Worm (Caenorhabditis elegans): ENCODE measurements around the gene ZK377.15.
A peak's percentile ranks its signal among the peaks of the same experiment; 100 is the strongest.

The ZK377.15 gene

DNA sequence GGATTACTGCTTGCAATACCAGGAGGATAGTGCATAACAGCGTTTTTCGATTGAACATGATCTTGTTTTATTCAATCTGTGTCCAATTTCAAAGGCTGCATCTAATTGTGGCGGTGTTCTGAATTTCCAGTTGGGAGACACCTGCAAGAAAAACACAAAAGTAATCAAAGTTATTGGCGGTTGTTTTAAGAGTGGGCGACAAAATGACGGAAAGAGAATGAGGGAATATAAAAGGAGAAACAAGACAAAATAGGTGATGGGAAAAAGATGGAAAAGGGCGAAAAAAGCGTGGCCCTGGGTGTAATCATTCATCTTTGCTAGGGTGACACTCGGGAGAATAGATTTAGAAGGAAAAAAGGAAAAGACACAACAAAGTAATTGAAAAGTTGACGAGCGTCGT is at the start of gene ZK377.15, which contains the start of gene sax-3:
Gene ZK377.15 (minus strand): TSS at position 101 of the 400 bp plus-strand sequence.
Gene sax-3 (minus strand): TSS at position 143 of the 400 bp plus-strand sequence.
- no peak for TF ChIP-seq K09A11.1 (tag; optimal IDR thresholded peaks at IDR 0.05; ENCODE audit: insufficient read depth)
- TF ChIP-seq ceh-2 (tag; optimal IDR thresholded peaks at IDR 0.05) = no peak
- TF ChIP-seq ttx-3 (tag; optimal IDR thresholded peaks at IDR 0.05) = no peak
- no peak for TF ChIP-seq unc-42 (tag; optimal IDR thresholded peaks at IDR 0.05)
- TF ChIP-seq ceh-48 (tag; optimal IDR thresholded peaks at IDR 0.05) = no peak
- TF ChIP-seq sdc-2 (tag; optimal IDR thresholded peaks at IDR 0.05) = no peak

DNA sequence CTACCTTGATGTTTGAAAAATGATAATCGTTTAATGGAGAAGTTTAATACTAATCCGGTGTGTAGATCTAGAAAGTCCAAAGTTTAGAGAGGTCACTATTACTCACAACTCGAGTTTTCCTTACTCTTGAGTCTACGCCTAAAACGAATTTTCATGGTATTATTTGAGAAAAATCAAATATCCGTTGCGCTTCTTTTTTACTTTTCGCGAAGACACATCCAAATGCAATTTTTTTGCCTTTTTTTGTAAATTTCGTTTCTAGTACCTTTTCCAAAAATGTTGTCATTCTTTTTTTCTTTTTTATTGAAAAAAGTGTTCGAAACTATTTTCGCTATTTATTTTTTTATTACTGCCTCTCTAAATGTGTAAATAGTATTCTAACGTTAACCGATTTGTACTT is 48.0 kb upstream of the ZK377.15 start:
- TF ChIP-seq eyg-1 (tag; optimal IDR thresholded peaks at IDR 0.05) (no peak), unc-42 (tag; optimal IDR thresholded peaks at IDR 0.05) (peak; percentile 67)

DNA sequence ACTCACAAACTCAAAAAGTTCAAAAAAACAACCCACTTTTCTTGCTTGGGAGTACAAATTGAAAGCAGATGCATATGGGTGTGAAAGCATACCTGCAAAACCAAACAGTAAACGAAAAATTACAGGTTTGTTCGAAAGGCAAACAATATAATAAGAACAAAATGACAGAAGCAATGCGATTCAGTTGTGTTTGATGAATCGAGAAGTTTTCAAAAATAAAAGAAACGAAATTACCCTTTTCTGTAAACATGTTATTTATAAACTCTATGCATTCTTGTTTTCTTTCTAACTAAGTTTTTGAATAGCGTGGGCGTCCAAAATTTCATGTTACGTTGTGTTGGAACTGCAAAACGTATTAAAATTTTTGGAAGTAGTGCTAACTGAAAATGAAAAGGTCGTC is 43.2 kb upstream of the ZK377.15 start, which contains the start of gene sox-4:
Gene sox-4 (minus strand): TSS at position 101 of the 400 bp plus-strand sequence.
- TF ChIP-seq tbx-2 (tag; optimal IDR thresholded peaks at IDR 0.05) (no peak), pax-1 (tag; optimal IDR thresholded peaks at IDR 0.05) (no peak), elt-4 (tag; optimal IDR thresholded peaks at IDR 0.05) (no peak), sox-4 (tag; optimal IDR thresholded peaks at IDR 0.05) (no peak), ceh-45 (GFP tag; IDR thresholded peaks at IDR 0.05) (no peak), ceh-6 (GFP tag; optimal IDR thresholded peaks at IDR 0.05) (no peak), unc-3 (GFP tag; conservative IDR thresholded peaks at IDR 0.05) (no peak), unc-3 (tag; optimal IDR thresholded peaks at IDR 0.05) (no peak), ceh-22 (tag; optimal IDR thresholded peaks at IDR 0.05) (no peak), lim-6 (tag; optimal IDR thresholded peaks at IDR 0.05) (no peak), K09A11.1 (tag; optimal IDR thresholded peaks at IDR 0.05; ENCODE audit: insufficient read depth) (no peak), ahr-1 (tag; optimal IDR thresholded peaks at IDR 0.05) (no peak)

DNA sequence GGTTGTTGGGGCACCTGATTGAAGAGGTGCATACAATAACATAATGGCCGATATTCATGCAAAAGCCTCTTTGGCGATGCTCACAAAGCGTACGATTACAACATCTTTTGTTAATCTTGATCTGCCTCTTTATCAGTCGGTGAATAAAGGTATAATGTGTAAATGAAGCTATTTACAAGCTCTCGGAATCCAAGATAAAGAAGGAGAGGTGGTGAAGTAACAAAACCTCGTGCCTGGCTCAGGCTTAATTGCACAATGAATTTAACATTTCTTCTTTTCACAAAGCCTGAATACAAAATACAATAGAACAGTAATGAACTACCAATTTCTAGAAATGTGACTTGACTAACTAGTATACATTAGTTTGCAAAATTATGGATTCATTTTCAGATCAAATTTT is 41.5 kb upstream of the ZK377.15 start:
- TF ChIP-seq hlh-30 (tag; optimal IDR thresholded peaks at IDR 0.05; ENCODE audit: insufficient read depth) (no peak), rnt-1 (tag; optimal IDR thresholded peaks at IDR 0.05) (no peak), elt-2 (tag; optimal IDR thresholded peaks at IDR 0.05) (no peak), ahr-1 (tag; optimal IDR thresholded peaks at IDR 0.05) (no peak)

DNA sequence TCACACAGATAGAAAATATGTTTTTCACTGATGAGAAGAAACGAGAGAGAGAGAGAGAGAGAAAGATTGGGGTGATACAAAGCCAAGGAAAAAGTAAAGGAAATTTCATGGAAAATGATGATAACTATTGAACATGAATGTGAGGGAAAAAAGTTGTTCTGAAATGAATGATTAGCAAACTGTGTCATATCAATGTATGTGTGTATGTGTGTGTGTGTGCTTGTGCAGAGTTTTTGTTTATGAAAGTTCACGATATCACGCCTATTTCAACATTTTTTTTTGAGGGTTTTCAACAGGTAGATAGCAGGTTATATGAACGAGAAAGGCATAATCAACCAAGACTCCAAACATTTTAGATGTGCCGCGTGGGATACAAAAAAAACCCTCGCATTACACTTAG is 40.9 kb upstream of the ZK377.15 start:
- no peak for TF ChIP-seq ceh-24 (tag; optimal IDR thresholded peaks at IDR 0.05)
- no peak for TF ChIP-seq ztf-16 (tag; optimal IDR thresholded peaks at IDR 0.05)
- no peak for TF ChIP-seq Y22D7AL.16 (tag; optimal IDR thresholded peaks at IDR 0.05)
- no peak for TF ChIP-seq unc-86 (tag; optimal IDR thresholded peaks at IDR 0.05)
- TF ChIP-seq K02D7.2 (tag; optimal IDR thresholded peaks at IDR 0.05) = no peak
- TF ChIP-seq pax-1 (tag; optimal IDR thresholded peaks at IDR 0.05) = no peak
- no peak for TF ChIP-seq unc-42 (tag; optimal IDR thresholded peaks at IDR 0.05)
- TF ChIP-seq pqm-1 (tag; optimal IDR thresholded peaks at IDR 0.05) = no peak
- TF ChIP-seq zip-5 (tag; optimal IDR thresholded peaks at IDR 0.05) = no peak
- TF ChIP-seq pha-4 (tag; optimal IDR thresholded peaks at IDR 0.05) = no peak
- TF ChIP-seq C08G9.2 (tag; optimal IDR thresholded peaks at IDR 0.05) = no peak
- TF ChIP-seq ceh-2 (tag; optimal IDR thresholded peaks at IDR 0.05) = no peak
- no peak for TF ChIP-seq che-1 (tag; optimal IDR thresholded peaks at IDR 0.05)
- TF ChIP-seq ceh-48 (tag; optimal IDR thresholded peaks at IDR 0.05) = no peak
- TF ChIP-seq tbx-2 (tag; optimal IDR thresholded peaks at IDR 0.05) = no peak
- TF ChIP-seq nfya-1 (tag; optimal IDR thresholded peaks at IDR 0.05) = no peak
- TF ChIP-seq hlh-30 (tag; optimal IDR thresholded peaks at IDR 0.05; ENCODE audit: insufficient read depth) = no peak
- TF ChIP-seq hlh-13 (GFP tag; optimal IDR thresholded peaks at IDR 0.05) = no peak

DNA sequence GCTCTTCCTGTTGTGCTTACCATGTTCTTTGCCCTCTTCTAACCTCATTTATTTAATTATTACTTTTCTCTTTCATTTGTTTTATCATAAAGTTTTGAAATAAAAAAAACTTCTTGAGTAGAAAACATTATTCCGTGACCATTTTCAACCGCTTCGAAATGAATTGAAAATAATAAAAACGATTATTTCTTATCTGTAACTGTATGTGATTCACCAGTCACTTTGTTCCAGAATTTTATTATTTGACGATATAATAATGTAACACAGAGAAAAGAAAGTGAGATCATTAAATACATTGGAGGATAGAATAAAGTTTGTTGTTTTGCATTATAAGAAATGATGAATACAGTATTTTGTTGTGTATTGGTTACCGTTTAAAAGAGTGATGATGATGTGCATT is 39.4 kb upstream of the ZK377.15 start:
- no peak for TF ChIP-seq ceh-30 (tag; optimal IDR thresholded peaks at IDR 0.05)
- TF ChIP-seq madf-2 (tag; optimal IDR thresholded peaks at IDR 0.05) = no peak
- no peak for TF ChIP-seq elt-2 (tag; optimal IDR thresholded peaks at IDR 0.05)
- TF ChIP-seq eyg-1 (tag; optimal IDR thresholded peaks at IDR 0.05) = no peak
- no peak for TF ChIP-seq unc-42 (tag; optimal IDR thresholded peaks at IDR 0.05)
- TF ChIP-seq sox-4 (tag; optimal IDR thresholded peaks at IDR 0.05) = no peak
- no peak for TF ChIP-seq dve-1 (tag; optimal IDR thresholded peaks at IDR 0.05)
- TF ChIP-seq mec-3 (tag; optimal IDR thresholded peaks at IDR 0.05; ENCODE audit: borderline replicate concordance) = no peak
- no peak for TF ChIP-seq pros-1 (tag; optimal IDR thresholded peaks at IDR 0.05)
